Fruit fly (Drosophila melanogaster) whole organism, wandering third instar larva: ENCODE data around the gene TTLL3A.

Experiments used
- Abd-B ChIP-seq: fragments of >200 bp; optimal IDR thresholded peaks from 2 replicates; lab custom pipeline; 2017; ENCODE audit warnings: missing biosample characterization, missing genetic modification characterization
- CG32264 ChIP-seq: fragments of 200-800 bp; sonication (Bioruptor generic); optimal IDR thresholded peaks from 2 replicates; lab custom pipeline; 2016; ENCODE audit warnings: missing biosample characterization, missing genetic modification characterization
- CG9705 ChIP-seq: fragments of 200-800 bp; sonication (Bioruptor generic); optimal IDR thresholded peaks from 2 replicates; lab custom pipeline; 2018; ENCODE audit warnings: missing biosample characterization, mild to moderate bottlenecking, missing genetic modification characterization
- CrebA ChIP-seq: fragments of 200-800 bp; sonication (Bioruptor generic); optimal IDR thresholded peaks from 2 replicates; lab custom pipeline; 2016; ENCODE audit warnings: missing biosample characterization, mild to moderate bottlenecking, missing genetic modification characterization, borderline replicate concordance
- Dfd ChIP-seq: fragments of >200 bp; optimal IDR thresholded peaks from 2 replicates; lab custom pipeline; 2017; ENCODE audit warnings: missing biosample characterization, missing genetic modification characterization
- Dif ChIP-seq: fragments of 200-275, 200-300 bp; sonication (Bioruptor generic); optimal IDR thresholded peaks from 2 replicates; lab custom pipeline; 2018; ENCODE audit warnings: missing biosample characterization, missing genetic modification characterization; ENCODE audit not compliant: partially characterized antibody
- GATAd ChIP-seq: sonication (Bioruptor generic); optimal IDR thresholded peaks from 2 replicates; lab custom pipeline; 2016; ENCODE audit warnings: missing biosample characterization, missing genetic modification characterization
- HLH106 ChIP-seq: fragments of 200-800 bp; optimal IDR thresholded peaks from 3 replicates; lab custom pipeline; 2019; ENCODE audit warnings: missing biosample characterization, mild to moderate bottlenecking, missing genetic modification characterization, moderate library complexity
- Hnf4 ChIP-seq: fragments of 200-800 bp; sonication (Bioruptor generic); optimal IDR thresholded peaks from 2 replicates; lab custom pipeline; 2016; ENCODE audit warnings: missing biosample characterization, mild to moderate bottlenecking, missing genetic modification characterization
- Hr78 ChIP-seq: fragments of >200 bp; optimal IDR thresholded peaks from 2 replicates; lab custom pipeline; 2017; ENCODE audit warnings: missing biosample characterization, missing genetic modification characterization
- Hr83 ChIP-seq: fragments of 200-300 bp; sonication (Bioruptor generic); optimal IDR thresholded peaks from 2 replicates; lab custom pipeline; 2016; ENCODE audit warnings: missing biosample characterization, mild to moderate bottlenecking, missing genetic modification characterization, moderate library complexity; ENCODE audit not compliant: poor library complexity, severe bottlenecking
- Jra ChIP-seq: sonication (Bioruptor generic); optimal IDR thresholded peaks from 2 replicates; lab custom pipeline; 2016; ENCODE audit warnings: missing biosample characterization, missing genetic modification characterization
- Mio ChIP-seq: sonication (Bioruptor generic); optimal IDR thresholded peaks from 2 replicates; lab custom pipeline; 2016; ENCODE audit warnings: missing biosample characterization, missing genetic modification characterization
- Myc ChIP-seq: fragments of >200 bp; optimal IDR thresholded peaks from 2 replicates; lab custom pipeline; 2017
- N ChIP-seq: fragments of >200 bp; optimal IDR thresholded peaks from 2 replicates; lab custom pipeline; 2018; ENCODE audit warnings: missing biosample characterization, missing external identifiers, missing genetic modification characterization
- OdsH ChIP-seq: fragments of 200-800 bp; sonication (Bioruptor generic); optimal IDR thresholded peaks from 2 replicates; lab custom pipeline; 2016; ENCODE audit warnings: missing biosample characterization, mild to moderate bottlenecking, missing genetic modification characterization
- Rel ChIP-seq, 2 experiments: fragments of 200-800 bp; sonication (Bioruptor generic) in 1 of 2; optimal IDR thresholded peaks; 2 replicates in 1 of 2; 3 replicates in 1 of 2; lab custom pipeline; 2016 to 2019; ENCODE audit warnings: mild to moderate bottlenecking in 2 of 2, missing biosample characterization in 2 of 2, missing genetic modification characterization in 2 of 2, moderate library complexity in 1 of 2
- Sp1 ChIP-seq: fragments of 200-800 bp; sonication (Bioruptor generic); optimal IDR thresholded peaks from 3 replicates; lab custom pipeline; 2019; ENCODE audit warnings: missing biosample characterization, mild to moderate bottlenecking, missing genetic modification characterization, moderate library complexity
- Vsx2 ChIP-seq: fragments of 200-300, 225-300 bp; sonication (Bioruptor generic); optimal IDR thresholded peaks from 2 replicates; lab custom pipeline; 2018; ENCODE audit warnings: missing biosample characterization, missing genetic modification characterization; ENCODE audit not compliant: partially characterized antibody
- br ChIP-seq: fragments of 200-800 bp; sonication (Bioruptor generic); optimal IDR thresholded peaks from 2 replicates; lab custom pipeline; 2016; ENCODE audit warnings: missing biosample characterization, missing genetic modification characterization
- brk ChIP-seq: fragments of 200-800 bp; sonication (Bioruptor generic); optimal IDR thresholded peaks from 2 replicates; lab custom pipeline; 2016; ENCODE audit warnings: missing biosample characterization, mild to moderate bottlenecking, missing genetic modification characterization
- dl ChIP-seq, 2 experiments: fragments of 175-275, 200-275 bp in 1 of 2; fragments of 200-275 bp in 1 of 2; sonication (Bioruptor generic); optimal IDR thresholded peaks; lab custom pipeline; 2018; ENCODE audit warnings: mild to moderate bottlenecking in 2 of 2, missing biosample characterization in 2 of 2, missing genetic modification characterization in 2 of 2, moderate library complexity in 2 of 2; ENCODE audit not compliant: partially characterized antibody in 2 of 2, insufficient read depth in 1 of 2
- dsf ChIP-seq: sonication (Bioruptor generic); optimal IDR thresholded peaks from 2 replicates; lab custom pipeline; 2016; ENCODE audit warnings: missing biosample characterization, missing genetic modification characterization, borderline replicate concordance
- ey ChIP-seq: fragments of 200-800 bp; sonication (Bioruptor generic); optimal IDR thresholded peaks from 2 replicates; lab custom pipeline; 2016; ENCODE audit warnings: missing biosample characterization, missing genetic modification characterization
- foxo ChIP-seq, 2 experiments: fragments of 200-800 bp; sonication (Bioruptor generic); optimal IDR thresholded peaks; 2 replicates in 1 of 2; 3 replicates in 1 of 2; lab custom pipeline; 2016 to 2017; ENCODE audit warnings: missing biosample characterization in 2 of 2, missing genetic modification characterization in 2 of 2
- fru ChIP-seq: fragments of 200-800 bp; sonication (Bioruptor generic); optimal IDR thresholded peaks from 3 replicates; lab custom pipeline; 2016; ENCODE audit warnings: missing biosample characterization, mild to moderate bottlenecking, missing genetic modification characterization
- h ChIP-seq: fragments of 200-800 bp; sonication (Bioruptor generic); optimal IDR thresholded peaks from 3 replicates; lab custom pipeline; 2016; ENCODE audit warnings: missing biosample characterization, mild to moderate bottlenecking, missing genetic modification characterization
- jim ChIP-seq: fragments of 175-275, 200-325 bp; sonication (Bioruptor generic); optimal IDR thresholded peaks from 2 replicates; lab custom pipeline; 2016; ENCODE audit warnings: missing biosample characterization, mild to moderate bottlenecking, missing genetic modification characterization
- lola ChIP-seq: fragments of >200 bp; optimal IDR thresholded peaks from 2 replicates; lab custom pipeline; 2017; ENCODE audit warnings: missing biosample characterization, missing genetic modification characterization
- pan ChIP-seq: fragments of >200 bp; optimal IDR thresholded peaks from 2 replicates; lab custom pipeline; 2017
- psq ChIP-seq: fragments of 200-800 bp; sonication (Bioruptor generic); optimal IDR thresholded peaks from 3 replicates; lab custom pipeline; 2017; ENCODE audit warnings: missing biosample characterization, mild to moderate bottlenecking, missing genetic modification characterization, moderate library complexity
- rgr ChIP-seq: fragments of 200-800 bp; sonication (Bioruptor generic); optimal IDR thresholded peaks from 3 replicates; lab custom pipeline; 2016; ENCODE audit warnings: missing biosample characterization, mild to moderate bottlenecking, missing genetic modification characterization
- sage ChIP-seq: fragments of 200-800 bp; sonication (Bioruptor generic); optimal IDR thresholded peaks from 2 replicates; lab custom pipeline; 2016; ENCODE audit warnings: missing biosample characterization, mild to moderate bottlenecking, missing genetic modification characterization
- sv ChIP-seq: fragments of 200-800 bp; sonication (Bioruptor generic); optimal IDR thresholded peaks from 3 replicates; lab custom pipeline; 2016; ENCODE audit warnings: missing biosample characterization, missing genetic modification characterization
- tai ChIP-seq: sonication (Bioruptor generic); optimal IDR thresholded peaks from 2 replicates; lab custom pipeline; 2016; ENCODE audit warnings: missing biosample characterization, missing genetic modification characterization
- usp ChIP-seq: fragments of >200 bp; optimal IDR thresholded peaks from 2 replicates; lab custom pipeline; 2017; ENCODE audit warnings: missing biosample characterization, missing genetic modification characterization
- woc ChIP-seq: sonication (Bioruptor generic); optimal IDR thresholded peaks from 2 replicates; lab custom pipeline; 2016; ENCODE audit warnings: missing biosample characterization, mild to moderate bottlenecking, missing genetic modification characterization

TTLL3A gene

dm6 chr2L:6740088-6740487, at the start of gene TTLL3A:
Gene TTLL3A, minus strand, starts transcription at chr2L:6740188.
- no peak for TF ChIP-seq Rel (GFP tag; optimal IDR thresholded peaks at IDR 0.05; lab: Kevin White, UChicago)
- TF ChIP-seq Rel (tag; optimal IDR thresholded peaks at IDR 0.05; lab: Kevin White, UChicago): no peak
- TF ChIP-seq rgr (GFP tag; lab: Kevin White, UChicago): no peak
- no peak for TF ChIP-seq br (GFP tag; lab: Kevin White, UChicago)

- TF ChIP-seq h (GFP tag; lab: Kevin White, UChicago) (peak; percentile 3), sage (GFP tag; lab: Kevin White, UChicago) (peak; percentile 43), foxo (GFP tag; optimal IDR thresholded peaks at IDR 0.05; lab: Kevin White, UChicago) (no peak), CrebA (GFP tag; lab: Kevin White, UChicago) (peak; percentile 47)
Measured at dm6 chr2L:6789358-6789757, 49.4 kb upstream of the TTLL3A start.

DNA sequence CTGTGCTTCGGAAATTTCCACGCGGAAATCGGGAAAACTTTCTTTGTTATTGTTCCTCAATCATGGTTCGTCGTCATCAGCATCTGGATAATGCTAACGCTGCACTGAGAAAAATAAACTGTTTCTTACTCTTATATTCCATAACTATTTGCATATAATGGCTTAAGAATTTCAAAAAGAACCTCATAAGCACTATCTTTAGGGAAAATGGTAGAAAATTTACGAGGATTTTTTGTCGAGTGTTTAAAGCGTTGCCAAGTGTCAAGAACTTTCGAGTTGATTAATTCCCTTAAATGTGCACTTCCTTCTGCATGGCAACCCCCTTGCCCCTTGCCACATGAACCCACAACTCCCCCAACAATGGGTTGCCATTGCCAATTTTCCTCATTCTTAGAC, 48.0 kb upstream of the TTLL3A start:
- TF ChIP-seq HLH106: no peak
- no peak for TF ChIP-seq Hnf4 (GFP tag; lab: Kevin White, UChicago)
- TF ChIP-seq tai: no peak
- TF ChIP-seq dl (GFP tag; optimal IDR thresholded peaks at IDR 0.05; lab: Kevin White, UChicago; ENCODE audit: insufficient read depth in 1 of 2, partially characterized antibody in 2 of 2): no peak
- TF ChIP-seq brk: peak; percentile 37
- TF ChIP-seq Myc: no peak
- no peak for TF ChIP-seq ey (GFP tag; lab: Kevin White, UChicago)
- TF ChIP-seq jim (GFP tag; lab: Kevin White, UChicago): no peak
- TF ChIP-seq foxo (GFP tag; optimal IDR thresholded peaks at IDR 0.05; lab: Kevin White, UChicago): no peak
- TF ChIP-seq GATAd (GFP tag; lab: Kevin White, UChicago): no peak
- no peak for TF ChIP-seq rgr (GFP tag; lab: Kevin White, UChicago)
- TF ChIP-seq Hr78 (GFP tag; lab: Kevin White, UChicago): no peak
- no peak for TF ChIP-seq h (GFP tag; lab: Kevin White, UChicago)
- no peak for TF ChIP-seq sage (GFP tag; lab: Kevin White, UChicago)
- TF ChIP-seq psq: no peak
- peak; percentile 33 for TF ChIP-seq lola (GFP tag; lab: Kevin White, UChicago)
- no peak for TF ChIP-seq Dfd (GFP tag; lab: Kevin White, UChicago)
- peak; percentile 29 for TF ChIP-seq sv (GFP tag; lab: Kevin White, UChicago)
- no peak for TF ChIP-seq Mio (GFP tag; lab: Kevin White, UChicago)
- TF ChIP-seq Rel (GFP tag; optimal IDR thresholded peaks at IDR 0.05; lab: Kevin White, UChicago): no peak
- no peak for TF ChIP-seq Rel (tag; optimal IDR thresholded peaks at IDR 0.05; lab: Kevin White, UChicago)
- no peak for TF ChIP-seq Jra (GFP tag; lab: Kevin White, UChicago)
- TF ChIP-seq usp (GFP tag; lab: Kevin White, UChicago): no peak

DNA sequence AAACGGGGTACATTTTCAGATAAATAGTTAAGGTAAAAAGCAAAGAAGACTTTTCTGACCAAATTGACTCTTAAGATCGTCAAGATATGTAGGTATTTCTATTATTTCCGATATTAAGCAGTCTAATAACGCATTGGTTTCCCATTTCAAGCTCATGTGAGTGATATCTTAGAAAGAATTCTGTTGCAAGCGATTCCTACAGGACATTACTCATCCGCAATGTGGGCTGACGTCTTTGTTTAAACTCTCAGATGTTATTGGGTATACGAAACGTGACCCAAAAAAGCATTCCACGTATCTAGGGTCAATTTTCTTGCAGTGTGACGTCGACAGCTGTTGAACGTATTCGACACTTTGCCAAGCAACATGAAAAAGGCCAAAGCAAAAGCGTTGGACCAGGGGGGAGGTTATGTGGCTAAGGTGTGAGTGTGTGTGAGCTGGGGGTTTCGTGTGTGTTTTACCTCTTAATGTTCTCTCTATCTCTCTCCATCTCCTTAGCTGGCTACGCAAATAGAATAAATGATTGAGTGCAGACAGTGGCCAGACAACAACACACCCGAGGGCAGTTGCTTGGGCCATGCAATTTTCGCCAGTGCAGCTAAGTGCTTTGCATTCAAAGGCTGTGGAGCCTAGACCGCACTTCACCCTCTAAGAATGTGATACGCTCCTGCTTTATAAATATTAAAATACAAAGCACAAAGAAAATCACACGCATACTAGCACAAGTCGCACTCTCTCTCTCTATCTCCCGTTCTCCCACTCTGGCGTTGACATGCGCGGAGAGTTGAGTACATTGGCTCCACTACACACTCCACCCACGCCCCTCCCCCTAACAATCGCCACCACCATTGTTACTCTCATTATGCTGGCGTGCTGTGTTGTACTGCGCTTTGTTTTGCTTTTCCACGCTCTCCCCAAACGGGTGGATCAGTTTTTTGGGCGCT, 47.3 kb upstream of the TTLL3A start:
- TF ChIP-seq Hnf4 (GFP tag; lab: Kevin White, UChicago) (peak; percentile 82), Rel (GFP tag; optimal IDR thresholded peaks at IDR 0.05; lab: Kevin White, UChicago) (no peak), Rel (tag; optimal IDR thresholded peaks at IDR 0.05; lab: Kevin White, UChicago) (peak; percentile 89), Vsx2 (GFP tag; lab: Kevin White, UChicago) (peak; percentile 92), HLH106 (peak; percentile 94), fru (GFP tag; lab: Kevin White, UChicago) (peak; percentile 92), CG9705 (peak; percentile 89), sv (GFP tag; lab: Kevin White, UChicago) (peak; percentile 95), Jra (GFP tag; lab: Kevin White, UChicago) (peak; percentile 78), pan (lab: Kevin White, UChicago) (no peak), dl (GFP tag; optimal IDR thresholded peaks at IDR 0.05; lab: Kevin White, UChicago; ENCODE audit: insufficient read depth in 1 of 2, partially characterized antibody in 2 of 2) (peak; percentile 88 to 91), Hr83 (GFP tag; lab: Kevin White, UChicago) (peak; percentile 67), brk (peak; percentile 69), Abd-B (GFP tag; lab: Kevin White, UChicago) (no peak), Sp1 (GFP tag; lab: Kevin White, UChicago) (peak; percentile 95), Hr78 (GFP tag; lab: Kevin White, UChicago) (no peak), Mio (GFP tag; lab: Kevin White, UChicago) (peak; percentile 1), OdsH (peak; percentile 91), woc (GFP tag; lab: Kevin White, UChicago) (peak; percentile 95), psq (peak; percentile 89), CG32264 (GFP tag; lab: Kevin White, UChicago) (peak; percentile 73), Dfd (GFP tag; lab: Kevin White, UChicago) (no peak), rgr (GFP tag; lab: Kevin White, UChicago) (peak; percentile 89), jim (GFP tag; lab: Kevin White, UChicago) (peak; percentile 76), dsf (GFP tag; lab: Kevin White, UChicago) (peak; percentile 63), lola (GFP tag; lab: Kevin White, UChicago) (no peak), CrebA (GFP tag; lab: Kevin White, UChicago) (peak; percentile 42), GATAd (GFP tag; lab: Kevin White, UChicago) (peak; percentile 56), tai (peak; percentile 89), ey (GFP tag; lab: Kevin White, UChicago) (peak; percentile 94), Dif (GFP tag; lab: Kevin White, UChicago) (peak; percentile 91), N (GFP tag; lab: Kevin White, UChicago) (peak; percentile 70), br (GFP tag; lab: Kevin White, UChicago) (peak; percentile 92), usp (GFP tag; lab: Kevin White, UChicago) (no peak)
